Fruit fly (Drosophila melanogaster) whole organism, embryonic: ENCODE data around the gene CG33120.

Experiments used
- Atf6 ChIP-seq: fragments of 200-800 bp; sonication (Bioruptor generic); IDR thresholded peaks from 2 replicates; pipeline ENCODE4 v1.3.6; 2022; ENCODE audit warnings: missing biosample characterization, missing genetic modification characterization
- BEAF-32 ChIP-seq: fragments of 200-800 bp; sonication (Bioruptor generic); optimal IDR thresholded peaks from 3 replicates; lab custom pipeline; 2017; ENCODE audit warnings: missing biosample characterization, missing genetic modification characterization, mild to moderate bottlenecking, moderate library complexity, missing genetic modification reagents
- Bteb2 ChIP-seq: fragments of 200-800 bp; sonication (Bioruptor generic); optimal IDR thresholded peaks from 2 replicates; lab custom pipeline; 2016; ENCODE audit warnings: missing biosample characterization, missing genetic modification characterization
- CG10979 ChIP-seq: fragments of 200-800 bp; sonication (Bioruptor generic); optimal IDR thresholded peaks from 2 replicates; lab custom pipeline; 2018; ENCODE audit warnings: missing biosample characterization, mild to moderate bottlenecking, missing genetic modification characterization, moderate library complexity
- CG11456 ChIP-seq: fragments of 200-800 bp; sonication (Bioruptor generic); IDR thresholded peaks from 3 replicates; pipeline ENCODE4 v1.3.6; 2022; ENCODE audit warnings: missing biosample characterization, missing genetic modification characterization
- CG13296 ChIP-seq: fragments of 200-800 bp; sonication (Bioruptor generic); optimal IDR thresholded peaks from 3 replicates; lab custom pipeline; 2018; ENCODE audit warnings: missing biosample characterization, mild to moderate bottlenecking, missing genetic modification characterization
- CG15601 ChIP-seq: fragments of 200-800 bp; sonication (Bioruptor generic); optimal IDR thresholded peaks from 3 replicates; lab custom pipeline; 2019; ENCODE audit warnings: missing biosample characterization, mild to moderate bottlenecking, missing genetic modification characterization, moderate library complexity
- CG15696 ChIP-seq: fragments of 200-800 bp; sonication (Bioruptor generic); optimal IDR thresholded peaks from 2 replicates; lab custom pipeline; 2019; ENCODE audit warnings: missing biosample characterization, mild to moderate bottlenecking, missing genetic modification characterization, moderate library complexity
- CG16815 ChIP-seq: fragments of 200-800 bp; sonication (Bioruptor generic); optimal IDR thresholded peaks from 3 replicates; lab custom pipeline; 2017; ENCODE audit warnings: missing biosample characterization, mild to moderate bottlenecking, missing genetic modification characterization
- CG17912 ChIP-seq: fragments of 200-800 bp; sonication (Bioruptor generic); optimal IDR thresholded peaks from 2 replicates; lab custom pipeline; 2018; ENCODE audit warnings: missing biosample characterization, mild to moderate bottlenecking, missing genetic modification characterization
- CG18599 ChIP-seq: fragments of 200-800 bp; sonication (Bioruptor generic); optimal IDR thresholded peaks from 3 replicates; lab custom pipeline; 2017; ENCODE audit warnings: missing biosample characterization, missing genetic modification characterization, mild to moderate bottlenecking, moderate library complexity, missing genetic modification reagents
- CG2116 ChIP-seq: fragments of 200-800 bp; sonication (Bioruptor generic); optimal IDR thresholded peaks from 3 replicates; lab custom pipeline; 2018; ENCODE audit warnings: missing biosample characterization, mild to moderate bottlenecking, missing genetic modification characterization
- CG31224 ChIP-seq: fragments of 200-800 bp; sonication (Bioruptor generic); IDR thresholded peaks from 2 replicates; pipeline ENCODE4 v1.3.6; 2022; ENCODE audit warnings: missing biosample characterization, missing genetic modification characterization
- CG3163 ChIP-seq: fragments of 200-800 bp; sonication (Bioruptor generic); optimal IDR thresholded peaks from 3 replicates; lab custom pipeline; 2016; ENCODE audit warnings: missing biosample characterization, missing genetic modification characterization
- CG3726 ChIP-seq: fragments of 200-800 bp; sonication (Bioruptor generic); IDR thresholded peaks from 3 replicates; pipeline ENCODE4, ENCODE4 v1.3.6; 2022; ENCODE audit warnings: missing biosample characterization, missing genetic modification characterization
- CG4328 ChIP-seq: fragments of 200-800 bp; sonication (Bioruptor generic); optimal IDR thresholded peaks from 3 replicates; lab custom pipeline; 2017; ENCODE audit warnings: missing biosample characterization, missing genetic modification reagents, missing genetic modification characterization
- CG4730 ChIP-seq: fragments of 200-800 bp; sonication (Bioruptor generic); IDR thresholded peaks from 2 replicates; pipeline ENCODE4 v1.3.6; 2022; ENCODE audit warnings: missing biosample characterization, missing genetic modification characterization
- CG5245 ChIP-seq: fragments of 200-800 bp; sonication (Bioruptor generic); optimal IDR thresholded peaks from 3 replicates; lab custom pipeline; 2016; ENCODE audit warnings: missing biosample characterization, missing genetic modification characterization
- CG6254 ChIP-seq: fragments of 200-800 bp; sonication (Bioruptor generic); optimal IDR thresholded peaks from 3 replicates; lab custom pipeline; 2017; ENCODE audit warnings: mild to moderate bottlenecking, missing biosample characterization, missing genetic modification reagents, missing genetic modification characterization
- CG6791 ChIP-seq: fragments of 200-800 bp; sonication (Bioruptor generic); IDR thresholded peaks from 3 replicates; pipeline ENCODE4 v1.3.6; 2022; ENCODE audit warnings: missing biosample characterization, missing genetic modification characterization; ENCODE audit not compliant: partially characterized antibody
- CG8290 ChIP-seq, 3 experiments: fragments of 200-800 bp; sonication (Bioruptor generic); optimal IDR thresholded peaks; 2 replicates each; lab custom pipeline; 2016 to 2019; ENCODE audit warnings: missing biosample characterization in 3 of 3, missing genetic modification characterization in 3 of 3, mild to moderate bottlenecking in 2 of 3, moderate library complexity in 1 of 3
- CG8388 ChIP-seq: fragments of 200-800 bp; sonication (Bioruptor generic); optimal IDR thresholded peaks from 2 replicates; lab custom pipeline; 2019; ENCODE audit warnings: missing biosample characterization, mild to moderate bottlenecking, missing genetic modification characterization, moderate library complexity
- CG8478 ChIP-seq: fragments of >200 bp; optimal IDR thresholded peaks from 2 replicates; lab custom pipeline; 2018
- CG9215 ChIP-seq: fragments of 200-800 bp; sonication (Bioruptor generic); IDR thresholded peaks from 2 replicates; pipeline ENCODE4 v1.3.6; 2022; ENCODE audit warnings: missing biosample characterization, missing genetic modification characterization
- CG9876 ChIP-seq: fragments of 200-800 bp; sonication (Bioruptor generic); optimal IDR thresholded peaks from 2 replicates; lab custom pipeline; 2016; ENCODE audit warnings: missing biosample characterization, missing genetic modification characterization
- Dad ChIP-seq: fragments of 200-800 bp; sonication (Bioruptor generic); optimal IDR thresholded peaks from 3 replicates; lab custom pipeline; 2016; ENCODE audit warnings: missing biosample characterization, missing genetic modification characterization
- Doc2 ChIP-seq: fragments of 200-800 bp; sonication (Bioruptor generic); IDR thresholded peaks from 2 replicates; pipeline ENCODE4 v1.3.6; 2022; ENCODE audit warnings: missing biosample characterization, missing genetic modification characterization
- GATAe ChIP-seq: fragments of 200-800 bp; sonication (Bioruptor generic); conservative IDR thresholded peaks from 2 replicates; pipeline ENCODE4 v1.3.6; 2022; ENCODE audit warnings: missing biosample characterization, missing genetic modification characterization
- MESR4 ChIP-seq: fragments of 200-800 bp; sonication (Bioruptor generic); optimal IDR thresholded peaks from 2 replicates; lab custom pipeline; 2018; ENCODE audit warnings: missing biosample characterization, mild to moderate bottlenecking, missing genetic modification characterization, moderate library complexity
- Mrtf ChIP-seq: fragments of 200-800 bp; sonication (Bioruptor generic); IDR thresholded peaks from 3 replicates; pipeline ENCODE4 v1.3.6; 2022; ENCODE audit warnings: missing biosample characterization, missing genetic modification characterization
- Sry-δ ChIP-seq: fragments of 200-800 bp; sonication (Bioruptor generic); optimal IDR thresholded peaks from 2 replicates; lab custom pipeline; 2016; ENCODE audit warnings: missing biosample characterization, missing genetic modification characterization
- Ssrp ChIP-seq: fragments of 200-800 bp; sonication (Bioruptor generic); optimal IDR thresholded peaks from 2 replicates; lab custom pipeline; 2018; ENCODE audit warnings: missing biosample characterization, mild to moderate bottlenecking, missing genetic modification characterization, moderate library complexity
- Usf ChIP-seq: fragments of 200-800 bp; sonication (Bioruptor generic); optimal IDR thresholded peaks from 2 replicates; lab custom pipeline; 2017; ENCODE audit warnings: missing genotype, missing biosample characterization, missing genetic modification characterization
- corto ChIP-seq: fragments of 200-800 bp; sonication (Bioruptor generic); optimal IDR thresholded peaks from 2 replicates; lab custom pipeline; 2016; ENCODE audit warnings: missing biosample characterization, mild to moderate bottlenecking, missing genetic modification characterization, moderate library complexity
- crc ChIP-seq: fragments of 200-800 bp; sonication (Bioruptor generic); optimal IDR thresholded peaks from 2 replicates; lab custom pipeline; 2016; ENCODE audit warnings: missing biosample characterization, missing genetic modification characterization
- dmrt11E ChIP-seq: fragments of 200-800 bp; sonication (Bioruptor generic); optimal IDR thresholded peaks from 3 replicates; lab custom pipeline; 2018; ENCODE audit warnings: missing biosample characterization, mild to moderate bottlenecking, missing genetic modification characterization, moderate library complexity
- gem ChIP-seq: fragments of 200-800 bp; sonication (Bioruptor generic); optimal IDR thresholded peaks from 2 replicates; lab custom pipeline; 2019; ENCODE audit warnings: missing biosample characterization, mild to moderate bottlenecking, missing genetic modification characterization, moderate library complexity
- gsb-n ChIP-seq: fragments of 200-800 bp; sonication (Bioruptor generic); optimal IDR thresholded peaks from 3 replicates; lab custom pipeline; 2018; ENCODE audit warnings: missing biosample characterization, mild to moderate bottlenecking, missing genetic modification characterization
- maf-S ChIP-seq: fragments of 200-800 bp; sonication (Bioruptor generic); optimal IDR thresholded peaks from 2 replicates; lab custom pipeline; 2016; ENCODE audit warnings: missing biosample characterization, missing genetic modification characterization
- nmo ChIP-seq: fragments of 200-800 bp; sonication (Bioruptor generic); optimal IDR thresholded peaks from 2 replicates; lab custom pipeline; 2018; ENCODE audit warnings: missing biosample characterization, mild to moderate bottlenecking, missing genetic modification characterization, moderate library complexity
- pb ChIP-seq: fragments of 200-800 bp; sonication (Bioruptor generic); optimal IDR thresholded peaks from 3 replicates; lab custom pipeline; 2016; ENCODE audit warnings: missing biosample characterization, missing genetic modification characterization
- peb ChIP-seq: fragments of 200-800 bp; sonication (Bioruptor generic); IDR thresholded peaks from 2 replicates; pipeline ENCODE4 v1.3.6; 2022; ENCODE audit warnings: missing biosample characterization, missing genetic modification characterization
- prd ChIP-seq, 3 experiments: fragments of >200 bp in 2 of 3; fragments of 200-800 bp in 1 of 3; sonication (Bioruptor generic) in 1 of 3; optimal IDR thresholded peaks in 2 of 3; IDR thresholded peaks in 1 of 3; 2 replicates in 2 of 3; 3 replicates in 1 of 3; pipeline versions ENCODE4 v1.3.6 to Lab custom; 2017 to 2022; ENCODE audit warnings: missing biosample characterization in 1 of 3, missing genetic modification characterization in 1 of 3
- run ChIP-seq: fragments of 200-800 bp; sonication (Bioruptor generic); optimal IDR thresholded peaks from 3 replicates; lab custom pipeline; 2018; ENCODE audit warnings: missing biosample characterization, mild to moderate bottlenecking, missing genetic modification characterization
- sc ChIP-seq, 3 experiments: fragments of >200 bp in 2 of 3; fragments of 200-800 bp in 1 of 3; sonication (Bioruptor generic) in 1 of 3; optimal IDR thresholded peaks; 2 replicates in 2 of 3; 3 replicates in 1 of 3; lab custom pipeline; 2017; ENCODE audit warnings: mild to moderate bottlenecking in 1 of 3, missing biosample characterization in 1 of 3, missing genetic modification characterization in 1 of 3, missing genetic modification reagents in 1 of 3
- sqz ChIP-seq: fragments of 200-800 bp; sonication (Bioruptor generic); optimal IDR thresholded peaks from 3 replicates; lab custom pipeline; 2018; ENCODE audit warnings: missing biosample characterization, mild to moderate bottlenecking, missing genetic modification characterization
- sr ChIP-seq: fragments of 200-800 bp; sonication (Bioruptor generic); IDR thresholded peaks from 3 replicates; pipeline ENCODE4 v1.3.6; 2022; ENCODE audit warnings: missing biosample characterization, missing genetic modification characterization
- sug ChIP-seq: fragments of 200-800 bp; optimal IDR thresholded peaks from 2 replicates; lab custom pipeline; 2019; ENCODE audit warnings: missing biosample characterization, mild to moderate bottlenecking, missing genetic modification characterization, moderate library complexity
- vfl ChIP-seq: fragments of 200-800 bp; sonication (Bioruptor generic); optimal IDR thresholded peaks from 2 replicates; lab custom pipeline; 2016; ENCODE audit warnings: missing biosample characterization, missing genetic modification characterization
- vnd ChIP-seq: fragments of 200-800 bp; sonication (Bioruptor generic); IDR thresholded peaks from 3 replicates; pipeline ENCODE4 v1.3.6; 2022; ENCODE audit warnings: missing biosample characterization, missing genetic modification characterization; ENCODE audit not compliant: partially characterized antibody

CG33120 gene

dm6 chr2L:18871822-18872221 lies 27.4 kb upstream of the CG33120 start (continued):
- TF ChIP-seq CG11456: no peak
- peak; percentile 51 for TF ChIP-seq Ssrp
- no peak for TF ChIP-seq Bteb2
- TF ChIP-seq prd (optimal IDR thresholded peaks at IDR 0.05; lab: Kevin White, UChicago): no peak
- TF ChIP-seq prd (GFP tag; IDR thresholded peaks at IDR 0.05; lab: Robert Waterston, UW): no peak
- no peak for TF ChIP-seq CG5245 (GFP tag; lab: Kevin White, UChicago)
- TF ChIP-seq maf-S (GFP tag; lab: Kevin White, UChicago): no peak
- TF ChIP-seq CG6254 (GFP tag; lab: Kevin White, UChicago): no peak
- TF ChIP-seq CG10979 (tag; lab: Kevin White, UChicago): peak; percentile 35
- TF ChIP-seq CG3726 (GFP tag; lab: Robert Waterston, UW): no peak
- peak; percentile 14 for TF ChIP-seq CG8290 (GFP tag; optimal IDR thresholded peaks at IDR 0.05; lab: Kevin White, UChicago)
- no peak for TF ChIP-seq CG8290 (tag; optimal IDR thresholded peaks at IDR 0.05; lab: Kevin White, UChicago)
- no peak for TF ChIP-seq crc
- TF ChIP-seq CG15601 (tag; lab: Kevin White, UChicago): peak; percentile 39
- peak; percentile 49 for TF ChIP-seq gem (tag; lab: Kevin White, UChicago)
- TF ChIP-seq CG3163 (GFP tag; lab: Kevin White, UChicago): no peak
- no peak for TF ChIP-seq CG31224 (GFP tag; lab: Robert Waterston, UW)
- no peak for TF ChIP-seq CG2116 (GFP tag; lab: Kevin White, UChicago)
- no peak for TF ChIP-seq sug (tag; lab: Kevin White, UChicago)
- TF ChIP-seq dmrt11E (tag; lab: Kevin White, UChicago): peak; percentile 81
- TF ChIP-seq CG9215 (GFP tag; lab: Robert Waterston, UW): no peak
- TF ChIP-seq CG18599 (GFP tag; lab: Kevin White, UChicago): no peak
- peak; percentile 29 for TF ChIP-seq nmo (GFP tag; lab: Kevin White, UChicago)
- TF ChIP-seq gsb-n (tag; lab: Kevin White, UChicago): peak; percentile 27
- peak; percentile 26 for TF ChIP-seq CG15696 (tag; lab: Kevin White, UChicago)
- TF ChIP-seq sr (GFP tag; lab: Robert Waterston, UW): no peak
- TF ChIP-seq pb (GFP tag; lab: Kevin White, UChicago): no peak
- peak; percentile 62 for TF ChIP-seq sqz (GFP tag; lab: Kevin White, UChicago)
- no peak for TF ChIP-seq CG6791 (GFP tag; lab: Robert Waterston, UW)
- TF ChIP-seq vfl (GFP tag; lab: Kevin White, UChicago): no peak
- no peak for TF ChIP-seq Sry-δ (GFP tag; lab: Kevin White, UChicago)
- TF ChIP-seq Mrtf (GFP tag; lab: Robert Waterston, UW): no peak
- no peak for TF ChIP-seq BEAF-32 (GFP tag; lab: Kevin White, UChicago)
- no peak for TF ChIP-seq MESR4 (GFP tag; lab: Kevin White, UChicago)
- TF ChIP-seq run (tag; lab: Kevin White, UChicago): no peak
- TF ChIP-seq peb: no peak
- TF ChIP-seq vnd (GFP tag; lab: Robert Waterston, UW): no peak
- TF ChIP-seq CG4328 (GFP tag; lab: Kevin White, UChicago): no peak
- TF ChIP-seq CG8388 (GFP tag; lab: Kevin White, UChicago): peak; percentile 43
- peak; percentile 14 for TF ChIP-seq Usf (GFP tag; lab: Kevin White, UChicago)
- TF ChIP-seq CG16815 (GFP tag; lab: Kevin White, UChicago): peak; percentile 28
- TF ChIP-seq sc (optimal IDR thresholded peaks at IDR 0.05; lab: Kevin White, UChicago): no peak
- TF ChIP-seq sc (GFP tag; optimal IDR thresholded peaks at IDR 0.05; lab: Kevin White, UChicago): peak; percentile 13
- no peak for TF ChIP-seq CG9876 (GFP tag; lab: Kevin White, UChicago)
- TF ChIP-seq CG13296 (GFP tag; lab: Kevin White, UChicago): no peak
- TF ChIP-seq Dad (GFP tag; lab: Kevin White, UChicago): no peak
- TF ChIP-seq Doc2 (GFP tag; lab: Robert Waterston, UW): no peak
- TF ChIP-seq Atf6: no peak
- no peak for TF ChIP-seq CG8478
- TF ChIP-seq GATAe: no peak
- no peak for TF ChIP-seq corto (GFP tag; lab: Kevin White, UChicago)
- TF ChIP-seq CG17912 (GFP tag; lab: Kevin White, UChicago): no peak
- no peak for TF ChIP-seq CG4730 (GFP tag; lab: Robert Waterston, UW)
